Worm (Caenorhabditis elegans): ENCODE data around the gene B0024.15.

DNA sequence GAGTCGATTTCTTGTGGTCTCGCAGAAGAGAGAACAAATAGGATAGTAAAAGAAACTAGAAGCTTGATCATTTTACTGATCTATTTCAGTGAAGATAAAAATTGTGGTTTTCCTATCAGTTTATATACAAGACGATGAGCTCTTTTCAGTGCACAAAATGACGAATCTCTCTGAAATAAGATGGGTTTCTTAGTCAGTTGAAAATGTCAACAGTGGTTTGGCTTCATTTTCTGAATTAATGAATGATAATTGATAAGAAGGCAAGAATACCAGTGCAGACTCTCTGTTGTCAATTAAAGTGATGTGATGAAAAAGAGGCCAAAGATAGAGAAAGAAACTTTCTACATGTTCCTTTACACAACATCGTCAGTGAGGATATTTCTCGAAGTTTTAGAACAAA lies 8.5 kb upstream of the B0024.15 start, which contains the start of gene lys-2:
- TF ChIP-seq him-1 (tag; optimal IDR thresholded peaks at IDR 0.05) (no peak), W03F9.2 (tag; optimal IDR thresholded peaks at IDR 0.05) (no peak)
